Worm (Caenorhabditis elegans) whole organism, dauer: ENCODE measurements around the gene R144.13.

ENCODE experiments used
- unc-62 ChIP-seq: sonication (generic microtip); optimal IDR thresholded peaks from 2 replicates; lab custom pipeline; 2017; ENCODE audit warnings: missing biosample characterization, missing genetic modification reagents, missing genetic modification characterization

R144.13 gene

ce11 chrIII:5017550-5017949, 5.5 kb upstream of the R144.13 start, which contains the start of gene larp-1:
Gene larp-1 (minus strand): TSS chrIII:5017650.
- no peak for TF ChIP-seq unc-62 (GFP tag; lab: Kevin White, UChicago)

ce11 chrIII:5018116-5018689, 4.9 kb upstream of the R144.13 start, which contains the start of gene wip-1:
Gene wip-1 (plus strand): TSS chrIII:5018639.
- TF ChIP-seq unc-62 (GFP tag; lab: Kevin White, UChicago) = no peak

- TF ChIP-seq unc-62 (GFP tag; lab: Kevin White, UChicago) = no peak
Observed at ce11 chrIII:5020924-5021323, 2.1 kb upstream of the R144.13 start, which contains the start of gene mdt-11. Gene mdt-11 (plus strand): TSS chrIII:5021224.

ce11 chrIII:5021689-5022088, 1.4 kb upstream of the R144.13 start, which contains the start of gene R144.3:
Gene R144.3 (plus strand): TSS chrIII:5021989.
- no peak for TF ChIP-seq unc-62 (GFP tag; lab: Kevin White, UChicago)

ce11 chrIII:5023642-5024041, 578 bp downstream of the R144.13 start:
- TF ChIP-seq unc-62 (GFP tag; lab: Kevin White, UChicago) = no peak

- no peak for TF ChIP-seq unc-62 (GFP tag; lab: Kevin White, UChicago)
Observed at ce11 chrIII:5024393-5024964, 1.4 kb downstream of the R144.13 start, which contains the start of gene pcf-11. Gene pcf-11 (plus strand): TSS chrIII:5024914.

- TF ChIP-seq unc-62 (GFP tag; lab: Kevin White, UChicago) = no peak
Observed at ce11 chrIII:5025136-5025629, 2.1 kb downstream of the R144.13 start.

DNA sequence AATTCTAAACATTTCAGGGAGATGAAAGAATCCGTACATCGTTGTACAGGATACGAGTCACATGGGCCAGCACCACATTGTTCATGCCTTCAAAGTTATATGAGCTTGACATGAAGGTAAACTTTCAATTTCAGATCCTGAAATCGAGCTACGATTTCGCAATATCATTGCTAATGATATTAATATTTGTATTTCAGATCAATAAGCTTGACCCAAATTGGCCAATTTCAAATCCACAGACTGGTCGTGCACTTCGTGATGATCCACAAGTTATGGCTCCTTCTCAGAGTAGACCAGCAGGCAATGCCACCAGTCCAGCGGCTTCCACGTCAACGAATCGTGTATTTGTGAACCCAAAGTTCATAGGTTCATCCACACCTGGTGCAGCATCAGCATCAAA, 3.3 kb downstream of the R144.13 start:
- TF ChIP-seq unc-62 (GFP tag; lab: Kevin White, UChicago) = no peak

DNA sequence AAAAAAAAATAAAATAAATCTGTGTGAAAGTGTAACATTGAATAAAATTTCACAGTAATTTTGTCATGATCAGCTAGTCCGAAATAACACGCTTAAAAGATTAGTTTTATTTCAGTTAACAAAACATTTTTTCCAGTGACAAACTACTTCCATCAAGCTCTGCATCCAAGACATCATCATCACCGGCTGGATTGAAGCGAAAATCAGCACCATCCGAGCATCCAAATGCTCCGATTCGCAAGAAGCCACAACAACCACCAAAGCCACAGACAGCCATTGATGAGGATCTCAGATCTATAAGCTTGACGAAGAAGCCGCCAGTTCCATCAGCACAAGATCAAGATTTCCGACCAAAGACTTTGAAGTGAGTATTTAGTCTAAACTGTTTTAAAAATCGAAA, 4.2 kb downstream of the R144.13 start:
- no peak for TF ChIP-seq unc-62 (GFP tag; lab: Kevin White, UChicago)

DNA sequence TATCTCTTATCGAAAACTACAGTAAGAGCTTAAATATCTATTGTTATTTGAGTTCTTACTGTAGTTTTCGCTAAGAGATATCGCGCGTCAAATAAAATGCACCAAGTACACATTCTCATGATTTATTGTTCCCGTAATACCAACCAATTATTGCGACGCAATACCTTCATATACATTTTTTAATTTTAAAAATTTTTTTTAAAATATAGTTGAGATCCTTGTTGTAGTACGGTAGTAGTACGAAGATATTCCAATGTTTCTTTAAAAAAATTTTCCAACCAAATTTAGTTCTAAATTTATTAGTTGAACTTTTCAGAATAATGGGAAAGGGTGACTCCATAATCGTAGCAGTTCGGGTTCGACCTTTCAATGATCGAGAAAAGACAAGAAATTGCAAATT, 7.6 kb downstream of the R144.13 start, which contains the start of gene klp-6:
Gene klp-6, plus strand, starts transcription at position 301 of the 400 bp plus-strand sequence.
- TF ChIP-seq unc-62 (GFP tag; lab: Kevin White, UChicago) = no peak

- no peak for TF ChIP-seq unc-62 (GFP tag; lab: Kevin White, UChicago)
Observed at ce11 chrIII:5036158-5036557, 13.1 kb downstream of the R144.13 start, which contains the start of gene C45G9.6. Gene C45G9.6 (plus strand): TSS chrIII:5036458.

DNA sequence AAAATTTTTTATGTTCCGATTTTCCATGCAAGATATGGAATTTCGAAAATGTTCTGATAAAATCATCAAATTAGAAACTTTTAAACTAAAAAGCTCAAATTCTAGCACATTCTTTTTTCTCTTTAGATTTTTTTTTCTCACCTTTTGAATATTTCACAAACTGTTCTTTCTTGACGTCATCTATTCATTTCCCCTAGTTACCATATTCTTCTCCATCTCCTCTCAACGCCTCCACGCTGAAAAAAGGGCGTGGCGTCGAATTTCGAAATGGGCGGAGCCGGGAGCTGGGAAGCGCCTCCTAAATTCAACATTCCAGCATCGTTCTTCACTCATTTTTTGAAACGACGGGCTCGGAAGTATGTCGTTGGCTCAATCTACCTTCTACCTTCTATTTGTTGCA, 19.0 kb downstream of the R144.13 start, which contains the start of gene nlp-43:
Gene nlp-43, plus strand, starts transcription at position 301 of the 400 bp plus-strand sequence.
- no peak for TF ChIP-seq unc-62 (GFP tag; lab: Kevin White, UChicago)

DNA sequence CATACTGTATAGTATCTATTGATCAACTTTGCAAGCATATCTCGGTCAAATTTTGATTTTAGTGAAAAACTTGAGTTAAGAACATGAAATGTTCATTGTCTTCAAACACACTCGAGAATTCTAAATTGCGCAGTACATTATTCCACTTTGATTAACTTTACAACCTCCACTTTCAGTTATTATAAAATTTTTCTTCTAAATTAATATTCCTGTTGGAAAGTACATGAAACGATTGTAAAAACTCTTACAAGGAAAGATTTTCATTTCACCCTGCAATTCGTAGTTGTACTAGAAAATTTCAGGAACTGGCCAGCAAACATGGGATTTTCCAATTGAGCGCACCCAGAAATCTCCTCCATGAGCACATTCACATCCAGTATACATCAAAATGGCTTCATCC, 21.6 kb downstream of the R144.13 start, which contains the start of gene C45G9.14:
Gene C45G9.14, plus strand, starts transcription at position 301 of the 400 bp plus-strand sequence.
- TF ChIP-seq unc-62 (GFP tag; lab: Kevin White, UChicago) = no peak

- TF ChIP-seq unc-62 (GFP tag; lab: Kevin White, UChicago) = no peak
Observed at ce11 chrIII:5047175-5047574, 24.1 kb downstream of the R144.13 start, which contains the start of gene txbp-3. Gene txbp-3 (minus strand): TSS chrIII:5047459.

DNA sequence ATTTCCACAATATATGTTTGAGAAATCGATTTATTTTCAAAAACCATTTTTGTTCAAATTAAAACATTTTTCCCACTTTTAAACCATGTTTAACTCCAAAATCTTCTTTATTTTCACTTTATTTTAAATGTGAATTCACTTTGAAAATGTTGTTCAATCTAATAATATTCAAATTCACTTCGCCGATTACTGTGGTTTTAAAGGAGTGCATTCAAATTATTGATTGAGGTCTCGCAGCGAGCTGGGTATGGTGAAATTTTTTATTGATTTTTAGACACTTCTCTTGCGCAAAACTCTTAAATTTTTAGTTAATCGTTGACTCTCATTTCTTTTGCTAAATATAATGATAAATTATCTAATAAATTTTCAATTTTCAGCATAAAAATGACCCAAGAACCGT, 24.7 kb downstream of the R144.13 start, which contains the start of gene C45G9.5:
Gene C45G9.5, plus strand, starts transcription at position 378 of the 400 bp plus-strand sequence.
- no peak for TF ChIP-seq unc-62 (GFP tag; lab: Kevin White, UChicago)

DNA sequence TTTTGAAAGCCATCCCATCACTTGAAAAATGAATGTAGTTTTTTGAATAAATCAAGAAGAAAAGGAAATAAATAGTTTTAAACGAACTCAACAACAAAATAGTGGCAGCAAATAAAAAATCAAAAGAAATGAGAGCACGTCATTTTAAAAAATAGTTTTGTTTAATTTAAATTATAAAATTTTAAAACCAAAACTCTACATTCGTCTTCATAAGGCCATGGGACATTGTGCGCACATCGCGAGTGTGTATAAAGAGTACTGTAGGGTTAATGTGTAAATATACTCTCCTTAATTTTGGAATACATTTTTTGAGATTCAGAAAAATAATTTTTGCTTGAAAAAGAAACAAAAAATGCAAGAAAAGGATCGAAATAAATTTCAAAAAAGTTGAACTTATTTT, 28.9 kb downstream of the R144.13 start, which contains the start of gene C45G9.15:
Gene C45G9.15, minus strand, starts transcription at position 101 of the 400 bp plus-strand sequence.
- no peak for TF ChIP-seq unc-62 (GFP tag; lab: Kevin White, UChicago)
